Fruit fly (Drosophila melanogaster) whole organism, embryonic: ENCODE data around the gene cerv.

Experiments used
- B-H1 ChIP-seq: fragments of 200-800 bp; sonication (Bioruptor generic); IDR thresholded peaks from 3 replicates; pipeline ENCODE4 v1.3.6; 2022; ENCODE audit warnings: missing biosample characterization, missing genetic modification characterization
- Bgb ChIP-seq: fragments of 200-800 bp; sonication (Bioruptor generic); IDR thresholded peaks from 2 replicates; pipeline ENCODE4 v1.3.6; 2022; ENCODE audit warnings: missing biosample characterization, missing genetic modification characterization; ENCODE audit not compliant: partially characterized antibody
- CG12104 ChIP-seq: fragments of 200-800 bp; sonication (Bioruptor generic); optimal IDR thresholded peaks from 3 replicates; lab custom pipeline; 2016; ENCODE audit warnings: missing biosample characterization, missing genetic modification characterization
- CG12942 ChIP-seq: fragments of 200-800 bp; sonication (Bioruptor generic); optimal IDR thresholded peaks from 3 replicates; lab custom pipeline; 2016; ENCODE audit warnings: missing biosample characterization, missing genetic modification characterization
- CG13287 ChIP-seq: fragments of 200-800 bp; sonication (Bioruptor generic); IDR thresholded peaks from 2 replicates; pipeline ENCODE4 v1.3.6; 2022; ENCODE audit warnings: missing biosample characterization, missing genetic modification characterization; ENCODE audit not compliant: partially characterized antibody
- CG14965 ChIP-seq: fragments of 200-800 bp; sonication (Bioruptor generic); optimal IDR thresholded peaks from 2 replicates; lab custom pipeline; 2016; ENCODE audit warnings: missing biosample characterization, missing genetic modification characterization, borderline replicate concordance
- CG1529 ChIP-seq: fragments of 200-800 bp; sonication (Bioruptor generic); optimal IDR thresholded peaks from 3 replicates; lab custom pipeline; 2018; ENCODE audit warnings: missing biosample characterization, missing genetic modification characterization
- CG15479 ChIP-seq: fragments of 200-800 bp; sonication (Bioruptor generic); optimal IDR thresholded peaks from 3 replicates; lab custom pipeline; 2019; ENCODE audit warnings: missing biosample characterization, mild to moderate bottlenecking, missing genetic modification characterization, moderate library complexity
- CG15601 ChIP-seq: fragments of 200-800 bp; sonication (Bioruptor generic); optimal IDR thresholded peaks from 3 replicates; lab custom pipeline; 2019; ENCODE audit warnings: missing biosample characterization, mild to moderate bottlenecking, missing genetic modification characterization, moderate library complexity
- CG15696 ChIP-seq: fragments of 200-800 bp; sonication (Bioruptor generic); optimal IDR thresholded peaks from 2 replicates; lab custom pipeline; 2019; ENCODE audit warnings: missing biosample characterization, mild to moderate bottlenecking, missing genetic modification characterization, moderate library complexity
- CG16815 ChIP-seq: fragments of 200-800 bp; sonication (Bioruptor generic); optimal IDR thresholded peaks from 3 replicates; lab custom pipeline; 2017; ENCODE audit warnings: missing biosample characterization, mild to moderate bottlenecking, missing genetic modification characterization
- CG16863 ChIP-seq: fragments of 200-800 bp; sonication (Bioruptor generic); optimal IDR thresholded peaks from 3 replicates; lab custom pipeline; 2016; ENCODE audit warnings: missing biosample characterization, missing genetic modification characterization
- CG17612 ChIP-seq: fragments of 200-800 bp; sonication (Bioruptor generic); IDR thresholded peaks from 2 replicates; pipeline ENCODE4 v1.3.6; 2022; ENCODE audit warnings: missing biosample characterization, missing genetic modification characterization
- CG1792 ChIP-seq: fragments of 200-800 bp; sonication (Bioruptor generic); optimal IDR thresholded peaks from 2 replicates; lab custom pipeline; 2016; ENCODE audit warnings: missing biosample characterization, missing genetic modification characterization
- CG18476 ChIP-seq: fragments of 200-800 bp; sonication (Bioruptor generic); optimal IDR thresholded peaks from 2 replicates; lab custom pipeline; 2016; ENCODE audit warnings: missing biosample characterization, mild to moderate bottlenecking, missing genetic modification characterization
- CG2202 ChIP-seq: fragments of 200-800 bp; sonication (Bioruptor generic); optimal IDR thresholded peaks from 2 replicates; lab custom pipeline; 2018; ENCODE audit warnings: missing biosample characterization, mild to moderate bottlenecking, missing genetic modification characterization
- CG32532 ChIP-seq: fragments of 200-800 bp; sonication (Bioruptor generic); IDR thresholded peaks from 2 replicates; pipeline ENCODE4 v1.3.6; 2022; ENCODE audit warnings: missing biosample characterization, missing genetic modification characterization
- CG32767 ChIP-seq: fragments of 200-800 bp; sonication (Bioruptor generic); IDR thresholded peaks from 2 replicates; pipeline ENCODE4 v1.3.6; 2022; ENCODE audit warnings: missing biosample characterization, missing genetic modification characterization
- CG42726 ChIP-seq: fragments of 200-800 bp; sonication (Bioruptor generic); IDR thresholded peaks from 2 replicates; pipeline ENCODE4 v1.3.6; 2022; ENCODE audit warnings: missing biosample characterization, missing genetic modification characterization; ENCODE audit not compliant: partially characterized antibody
- CG4424 ChIP-seq: fragments of 200-800 bp; sonication (Bioruptor generic); optimal IDR thresholded peaks from 3 replicates; lab custom pipeline; 2016; ENCODE audit warnings: missing biosample characterization, missing genetic modification characterization
- CG7271 ChIP-seq: fragments of 200-800 bp; sonication (Bioruptor generic); optimal IDR thresholded peaks from 2 replicates; lab custom pipeline; 2018; ENCODE audit warnings: missing biosample characterization, mild to moderate bottlenecking, missing genetic modification characterization, moderate library complexity
- CG8924 ChIP-seq: fragments of 200-800 bp; optimal IDR thresholded peaks from 3 replicates; lab custom pipeline; 2019; ENCODE audit warnings: missing biosample characterization, mild to moderate bottlenecking, missing genetic modification characterization, moderate library complexity
- CG9215 ChIP-seq: fragments of 200-800 bp; sonication (Bioruptor generic); IDR thresholded peaks from 2 replicates; pipeline ENCODE4 v1.3.6; 2022; ENCODE audit warnings: missing biosample characterization, missing genetic modification characterization
- CoRest ChIP-seq: fragments of 200-800 bp; sonication (Bioruptor generic); optimal IDR thresholded peaks from 3 replicates; lab custom pipeline; 2018; ENCODE audit warnings: missing biosample characterization, mild to moderate bottlenecking, missing genetic modification characterization, moderate library complexity
- E2f2 ChIP-seq: fragments of 200-800 bp; sonication (Bioruptor generic); IDR thresholded peaks from 2 replicates; pipeline ENCODE4 v1.3.6; 2022; ENCODE audit warnings: missing biosample characterization, missing genetic modification characterization
- Lim3 ChIP-seq: fragments of 200-800 bp; sonication (Bioruptor generic); IDR thresholded peaks from 2 replicates; pipeline ENCODE4 v1.3.6; 2022; ENCODE audit warnings: missing biosample characterization, missing genetic modification characterization
- MBD-R2 ChIP-seq: fragments of 200-800 bp; sonication (Bioruptor generic); IDR thresholded peaks from 2 replicates; pipeline ENCODE4 v1.3.6; 2022; ENCODE audit warnings: missing biosample characterization, missing genetic modification characterization
- Mes4 ChIP-seq: fragments of 200-800 bp; sonication (Bioruptor generic); optimal IDR thresholded peaks from 2 replicates; lab custom pipeline; 2016; ENCODE audit warnings: missing biosample characterization, missing genetic modification characterization
- Mrtf ChIP-seq: fragments of 200-800 bp; sonication (Bioruptor generic); IDR thresholded peaks from 3 replicates; pipeline ENCODE4 v1.3.6; 2022; ENCODE audit warnings: missing biosample characterization, missing genetic modification characterization
- Opbp ChIP-seq: fragments of 200-800 bp; sonication (Bioruptor generic); IDR thresholded peaks from 3 replicates; pipeline ENCODE4 v1.3.6; 2022; ENCODE audit warnings: missing biosample characterization, missing genetic modification characterization; ENCODE audit not compliant: partially characterized antibody
- Ptx1 ChIP-seq: fragments of 200-800 bp; sonication (Bioruptor generic); IDR thresholded peaks from 2 replicates; pipeline ENCODE4 v1.3.6; 2022; ENCODE audit warnings: missing biosample characterization, missing genetic modification characterization
- Taf1 ChIP-seq: fragments of 200-800 bp; sonication (Bioruptor generic); IDR thresholded peaks from 2 replicates; pipeline ENCODE4 v1.3.6; 2022; ENCODE audit warnings: missing biosample characterization, missing genetic modification characterization
- Xbp1 ChIP-seq: fragments of 200-800 bp; sonication (Bioruptor generic); optimal IDR thresholded peaks from 3 replicates; lab custom pipeline; 2016; ENCODE audit warnings: missing biosample characterization, mild to moderate bottlenecking, missing genetic modification characterization
- ase ChIP-seq: fragments of 200-800 bp; sonication (Bioruptor generic); IDR thresholded peaks from 3 replicates; pipeline ENCODE4 v1.3.6; 2022; ENCODE audit warnings: missing biosample characterization, missing genetic modification characterization
- ato ChIP-seq: fragments of 200-800 bp; sonication (Bioruptor generic); IDR thresholded peaks from 2 replicates; pipeline ENCODE4 v1.3.6; 2022; ENCODE audit warnings: missing biosample characterization, missing genetic modification characterization; ENCODE audit not compliant: partially characterized antibody
- da ChIP-seq: fragments of 200-800 bp; sonication (Bioruptor generic); optimal IDR thresholded peaks from 2 replicates; lab custom pipeline; 2016; ENCODE audit warnings: missing biosample characterization, missing genetic modification characterization
- danr ChIP-seq: fragments of 200-800 bp; sonication (Bioruptor generic); IDR thresholded peaks from 2 replicates; pipeline ENCODE4 v1.3.6; 2022; ENCODE audit warnings: missing biosample characterization, missing genetic modification characterization
- en ChIP-seq: fragments of 200-800 bp; sonication (Bioruptor generic); optimal IDR thresholded peaks from 2 replicates; lab custom pipeline; 2016; ENCODE audit warnings: missing biosample characterization, missing genetic modification characterization
- fd96Cb ChIP-seq: fragments of 200-800 bp; sonication (Bioruptor generic); optimal IDR thresholded peaks from 2 replicates; lab custom pipeline; 2018; ENCODE audit warnings: missing biosample characterization, mild to moderate bottlenecking, missing genetic modification characterization, moderate library complexity
- gro ChIP-seq: fragments of 200-800 bp; sonication (Bioruptor generic); optimal IDR thresholded peaks from 2 replicates; lab custom pipeline; 2016; ENCODE audit warnings: missing biosample characterization, missing genetic modification characterization
- knrl ChIP-seq: fragments of 200-800 bp; sonication (Bioruptor generic); IDR thresholded peaks from 3 replicates; pipeline ENCODE4 v1.3.6; 2022; ENCODE audit warnings: missing biosample characterization, missing genetic modification characterization; ENCODE audit not compliant: partially characterized antibody
- maf-S ChIP-seq: fragments of 200-800 bp; sonication (Bioruptor generic); optimal IDR thresholded peaks from 2 replicates; lab custom pipeline; 2016; ENCODE audit warnings: missing biosample characterization, missing genetic modification characterization
- mirr ChIP-seq: fragments of 200-800 bp; sonication (Bioruptor generic); optimal IDR thresholded peaks from 3 replicates; lab custom pipeline; 2018; ENCODE audit warnings: missing biosample characterization, mild to moderate bottlenecking, missing genetic modification characterization
- nau ChIP-seq: fragments of 200-800 bp; sonication (Bioruptor generic); optimal IDR thresholded peaks from 3 replicates; lab custom pipeline; 2017; ENCODE audit warnings: missing biosample characterization, mild to moderate bottlenecking, missing genetic modification characterization, missing genetic modification reagents
- pb ChIP-seq: fragments of 200-800 bp; sonication (Bioruptor generic); optimal IDR thresholded peaks from 3 replicates; lab custom pipeline; 2016; ENCODE audit warnings: missing biosample characterization, missing genetic modification characterization
- pho ChIP-seq: fragments of 200-800 bp; sonication (Bioruptor generic); optimal IDR thresholded peaks from 2 replicates; lab custom pipeline; 2016; ENCODE audit warnings: missing biosample characterization, missing genetic modification characterization
- sim ChIP-seq: fragments of 200-800 bp; sonication (Bioruptor generic); IDR thresholded peaks from 2 replicates; pipeline ENCODE4 v1.3.6; 2022; ENCODE audit warnings: missing biosample characterization, missing genetic modification characterization
- sqz ChIP-seq: fragments of 200-800 bp; sonication (Bioruptor generic); optimal IDR thresholded peaks from 3 replicates; lab custom pipeline; 2018; ENCODE audit warnings: missing biosample characterization, mild to moderate bottlenecking, missing genetic modification characterization
- tio ChIP-seq: fragments of 200-800 bp; sonication (Bioruptor generic); optimal IDR thresholded peaks from 2 replicates; lab custom pipeline; 2017; ENCODE audit warnings: missing biosample characterization, missing genetic modification characterization, inconsistent platforms
- unc-4 ChIP-seq: fragments of 200-800 bp; sonication (Bioruptor generic); IDR thresholded peaks from 2 replicates; pipeline ENCODE4 v1.3.6; 2022; ENCODE audit warnings: missing biosample characterization, missing genetic modification characterization; ENCODE audit not compliant: partially characterized antibody

cerv gene

DNA sequence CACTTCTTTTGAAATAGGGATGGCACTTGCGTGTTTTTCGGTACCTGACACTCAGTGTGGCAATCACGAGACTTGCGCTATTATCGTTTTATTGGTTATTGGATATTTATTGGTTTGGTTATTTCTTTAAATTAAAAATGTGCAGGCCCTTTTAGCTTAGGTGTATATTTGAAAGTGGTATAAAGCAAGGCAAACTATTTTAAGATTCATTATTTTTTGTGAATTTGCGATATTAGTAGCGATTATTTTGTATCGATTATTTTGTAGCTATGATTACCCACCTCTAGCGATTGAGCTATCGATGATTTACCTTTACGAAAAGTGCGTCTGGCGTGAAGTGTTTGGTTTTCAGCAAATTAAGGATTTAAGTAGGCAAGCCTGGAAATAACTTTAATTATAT is 4.9 kb upstream of the cerv start, which contains the start of the genes CG9215 and CG8097 (continued):
- TF ChIP-seq B-H1 (GFP tag; lab: Robert Waterston, UW) (no peak), Lim3 (GFP tag; lab: Robert Waterston, UW) (no peak), CG4424 (GFP tag; lab: Kevin White, UChicago) (no peak), ase (no peak), knrl (peak; percentile 97), MBD-R2 (GFP tag; lab: Robert Waterston, UW) (peak; percentile 61), CG1792 (GFP tag; lab: Kevin White, UChicago) (peak; percentile 25), pb (GFP tag; lab: Kevin White, UChicago) (no peak), CG14965 (GFP tag; lab: Kevin White, UChicago) (no peak), en (GFP tag; lab: Kevin White, UChicago) (no peak), CG15479 (GFP tag; lab: Kevin White, UChicago) (peak; percentile 9), fd96Cb (no peak), CG12104 (peak; percentile 2), danr (GFP tag; lab: Robert Waterston, UW) (no peak), Bgb (GFP tag; lab: Robert Waterston, UW) (peak; percentile 91), CG7271 (no peak), ato (GFP tag; lab: Robert Waterston, UW) (peak; percentile 70), CG15696 (tag; lab: Kevin White, UChicago) (peak; percentile 33), Mrtf (no peak), CG15601 (tag; lab: Kevin White, UChicago) (peak; percentile 21), Opbp (GFP tag; lab: Robert Waterston, UW) (peak; percentile 84), CG1529 (GFP tag; lab: Kevin White, UChicago) (no peak), Mes4 (GFP tag; lab: Kevin White, UChicago) (no peak), da (GFP tag; lab: Kevin White, UChicago) (no peak), nau (GFP tag; lab: Kevin White, UChicago) (no peak), CG32532 (no peak), CG17612 (GFP tag; lab: Robert Waterston, UW) (no peak), CG13287 (GFP tag; lab: Robert Waterston, UW) (peak; percentile 96), CG2202 (tag; lab: Kevin White, UChicago) (no peak), sim (GFP tag; lab: Robert Waterston, UW) (no peak), Xbp1 (peak; percentile 39), CG42726 (GFP tag; lab: Robert Waterston, UW) (peak; percentile 68; the same call in 1 of the 2 replicates), mirr (GFP tag; lab: Kevin White, UChicago) (no peak), CG16863 (GFP tag; lab: Kevin White, UChicago) (peak; percentile 29), unc-4 (peak; percentile 97), Ptx1 (GFP tag; lab: Robert Waterston, UW) (peak; percentile 25; the same call in 1 of the 2 replicates), CG32767 (GFP tag; lab: Robert Waterston, UW) (no peak), CG8924 (tag; lab: Kevin White, UChicago) (peak; percentile 27), CoRest (peak; percentile 63), CG16815 (GFP tag; lab: Kevin White, UChicago) (no peak), gro (GFP tag; lab: Kevin White, UChicago) (peak; percentile 20), maf-S (GFP tag; lab: Kevin White, UChicago) (peak; percentile 39), CG9215 (GFP tag; lab: Robert Waterston, UW) (peak; percentile 74), CG18476 (GFP tag; lab: Kevin White, UChicago) (peak; percentile 1), pho (peak; percentile 37), CG12942 (GFP tag; lab: Kevin White, UChicago) (no peak), E2f2 (peak; percentile 64), sqz (GFP tag; lab: Kevin White, UChicago) (no peak), tio (GFP tag; lab: Kevin White, UChicago) (no peak), Taf1 (no peak)
